Worm (Caenorhabditis elegans): ENCODE results near the gene spe-17.

DNA sequence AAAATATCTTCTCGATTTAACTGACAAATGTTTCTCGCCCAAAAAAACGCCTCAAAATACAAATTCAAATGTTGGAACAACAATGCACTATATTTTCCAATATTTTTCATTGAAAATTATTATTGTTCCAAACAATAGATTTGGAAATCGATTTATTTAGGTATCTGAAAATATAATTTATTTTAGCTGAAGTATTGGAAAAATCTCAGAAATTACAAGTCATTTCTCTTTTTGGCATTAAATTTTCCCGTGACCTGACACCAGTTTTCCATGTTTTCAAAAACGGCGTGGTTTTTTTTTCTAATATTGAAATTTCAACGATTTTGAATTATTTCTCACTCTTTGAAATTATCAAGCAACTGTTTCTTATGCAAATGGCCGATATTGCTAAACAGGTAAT is at the start of gene spe-17:
- TF ChIP-seq pqm-1 (tag; optimal IDR thresholded peaks at IDR 0.05) (no peak), aly-2 (tag; optimal IDR thresholded peaks at IDR 0.05) (no peak), ama-1 (optimal IDR thresholded peaks at IDR 0.05) (no peak), nhr-77 (tag; optimal IDR thresholded peaks at IDR 0.05) (no peak), ZK546.5 (tag; optimal IDR thresholded peaks at IDR 0.05) (no peak), lin-15B (tag; optimal IDR thresholded peaks at IDR 0.05) (no peak), fos-1 (tag; optimal IDR thresholded peaks at IDR 0.05) (no peak), nhr-11 (tag; optimal IDR thresholded peaks at IDR 0.05) (no peak), nhr-25 (tag; optimal IDR thresholded peaks at IDR 0.05) (no peak)
